Worm (Caenorhabditis elegans) whole organism, L4 larva: Measurements from ENCODE around the gene C04H5.7.

ENCODE experiments used
- R02D3.7 ChIP-seq: fragments of 150-350 bp; sonication (generic microtip); optimal IDR thresholded peaks from 3 replicates; lab custom pipeline; 2014; ENCODE audit warnings: missing biosample characterization, missing genetic modification characterization
- T20F7.1 ChIP-seq: fragments of 200-800 bp; sonication (Bioruptor generic); optimal IDR thresholded peaks from 2 replicates; lab custom pipeline; 2018; ENCODE audit warnings: mild to moderate bottlenecking, missing genetic modification characterization, missing compliant biosample characterization
- ZK337.2 ChIP-seq: fragments of 200-800 bp; sonication (Bioruptor generic); IDR thresholded peaks from 2 replicates; pipeline ENCODE4 v1.3.6; 2022; ENCODE audit warnings: missing genetic modification reagents, missing genetic modification characterization, missing compliant biosample characterization
- aly-2 ChIP-seq: sonication (generic microtip); optimal IDR thresholded peaks from 2 replicates; lab custom pipeline; 2018; ENCODE audit warnings: missing biosample characterization, missing genetic modification characterization
- ama-1 ChIP-seq: fragments of 150-350 bp; optimal IDR thresholded peaks from 2 replicates; lab custom pipeline; 2014; ENCODE audit warnings: inconsistent platforms, mixed read lengths
- attf-4 ChIP-seq: sonication (generic microtip); optimal IDR thresholded peaks from 3 replicates; lab custom pipeline; 2017; ENCODE audit warnings: missing biosample characterization, missing genetic modification characterization
- ceh-32 ChIP-seq: sonication (generic microtip); optimal IDR thresholded peaks from 2 replicates; lab custom pipeline; 2016; ENCODE audit warnings: mild to moderate bottlenecking, missing genetic modification characterization, missing compliant biosample characterization; ENCODE audit not compliant: poor library complexity
- fos-1 ChIP-seq: fragments of 150-350 bp; optimal IDR thresholded peaks from 2 replicates; lab custom pipeline; 2014; ENCODE audit warnings: missing biosample characterization, missing genetic modification characterization
- lim-7 ChIP-seq: fragments of 200-800 bp; sonication (Bioruptor generic); IDR thresholded peaks from 2 replicates; pipeline ENCODE4 v1.3.6; 2022; ENCODE audit warnings: missing genetic modification characterization, missing compliant biosample characterization
- lir-3 ChIP-seq: sonication (generic microtip); optimal IDR thresholded peaks from 2 replicates; lab custom pipeline; 2016; ENCODE audit warnings: mild to moderate bottlenecking, missing genetic modification characterization, missing compliant biosample characterization
- nhr-42 ChIP-seq: fragments of 200-800 bp; sonication (Bioruptor generic); IDR thresholded peaks from 2 replicates; pipeline ENCODE4 v1.3.6; 2022; ENCODE audit warnings: missing genetic modification characterization, missing compliant biosample characterization
- unc-62 ChIP-seq, 3 experiments: fragments of 150-350 bp in 1 of 3; sonication (generic microtip); optimal IDR thresholded peaks in 2 of 3; peaks in 1 of 3; 1 replicate in 1 of 3; 2 replicates in 2 of 3; lab custom pipeline; 2014 to 2017; ENCODE audit warnings: missing biosample characterization in 3 of 3, missing genetic modification characterization in 3 of 3, missing genetic modification reagents in 3 of 3, missing genotype in 1 of 3

DNA sequence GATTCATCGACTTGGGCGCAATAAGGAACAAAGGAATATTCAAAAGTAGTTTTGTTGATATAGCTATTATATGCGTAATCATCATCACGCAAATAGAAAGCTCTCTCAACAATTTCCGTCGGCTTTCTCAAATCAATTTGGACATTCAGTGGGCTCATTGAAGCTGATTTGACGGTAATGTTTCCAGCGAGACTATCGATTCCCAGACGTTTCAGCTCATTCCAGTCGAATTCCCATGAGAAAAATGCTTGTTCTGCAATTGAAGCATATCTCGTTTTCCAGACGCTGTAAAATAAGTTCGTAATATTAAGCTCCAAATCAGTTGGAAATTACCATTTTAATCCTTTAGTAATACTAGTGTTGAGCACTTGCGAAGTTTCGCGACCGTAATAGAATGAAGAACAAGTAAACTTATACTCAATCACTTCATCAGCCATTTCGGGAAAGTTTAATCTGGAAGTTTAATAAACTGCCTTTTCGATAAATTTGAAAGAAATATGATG, 14.6 kb upstream of the C04H5.7 start, which contains the start of gene btb-20:
- TF ChIP-seq unc-62 (GFP tag; optimal IDR thresholded peaks at IDR 0.05 in 1 of 2; lab: Kevin White, UChicago) (peak in 1 of 2 experiments; percentile 93), unc-62 (tag; optimal IDR thresholded peaks at IDR 0.05; lab: Kevin White, UChicago) (no peak), lir-3 (no peak), T20F7.1 (no peak), lim-7 (GFP tag; lab: Robert Waterston, UW) (no peak), nhr-42 (GFP tag; lab: Robert Waterston, UW) (no peak), ama-1 (lab: Kevin White, UChicago) (no peak), aly-2 (tag; lab: Kevin White, UChicago) (no peak), ceh-32 (tag; lab: Kevin White, UChicago) (no peak), fos-1 (no peak), attf-4 (no peak), R02D3.7 (tag; lab: Kevin White, UChicago) (no peak), ZK337.2 (GFP tag; lab: Robert Waterston, UW) (no peak)
